Fruit fly (Drosophila melanogaster): ENCODE measurements around the gene Hsp23.

- TF ChIP-seq Sox102F (GFP tag; optimal IDR thresholded peaks at IDR 0.05) = no peak
- TF ChIP-seq CG10669 (GFP tag; optimal IDR thresholded peaks at IDR 0.05) = no peak
- no peak for TF ChIP-seq Ets96B (tag; optimal IDR thresholded peaks at IDR 0.05)
- no peak for TF ChIP-seq dsx (GFP tag; optimal IDR thresholded peaks at IDR 0.05; ENCODE audit: poor library complexity, severe bottlenecking)
- peak; percentile 32 for TF ChIP-seq CG7368 (GFP tag; optimal IDR thresholded peaks at IDR 0.05)
- no peak for TF ChIP-seq esn (GFP tag; optimal IDR thresholded peaks at IDR 0.05)
- peak; percentile 28 for TF ChIP-seq CG6276 (GFP tag; optimal IDR thresholded peaks at IDR 0.05)
- TF ChIP-seq Hr38 (GFP tag; optimal IDR thresholded peaks at IDR 0.05) = no peak
- TF ChIP-seq Eip93F (GFP tag; optimal IDR thresholded peaks at IDR 0.05) = no peak
- TF ChIP-seq Eip75B (GFP tag; optimal IDR thresholded peaks at IDR 0.05) = no peak
- TF ChIP-seq fd85E (GFP tag; optimal IDR thresholded peaks at IDR 0.05) = no peak
- TF ChIP-seq CG31627 (GFP tag; optimal IDR thresholded peaks at IDR 0.05) = no peak
- TF ChIP-seq acj6 (GFP tag; optimal IDR thresholded peaks at IDR 0.05) = no peak
Measured at dm6 chr3L:9335711-9336110, 46.0 kb upstream of the Hsp23 start.
